Worm (Caenorhabditis elegans): Measurements from ENCODE around the gene cnk-1.
"Not testable (repeated sequence)": the region's sequence is repeated elsewhere in the genome, so short reads cannot be mapped to it uniquely, and the experiment has no call there.

The cnk-1 gene

DNA sequence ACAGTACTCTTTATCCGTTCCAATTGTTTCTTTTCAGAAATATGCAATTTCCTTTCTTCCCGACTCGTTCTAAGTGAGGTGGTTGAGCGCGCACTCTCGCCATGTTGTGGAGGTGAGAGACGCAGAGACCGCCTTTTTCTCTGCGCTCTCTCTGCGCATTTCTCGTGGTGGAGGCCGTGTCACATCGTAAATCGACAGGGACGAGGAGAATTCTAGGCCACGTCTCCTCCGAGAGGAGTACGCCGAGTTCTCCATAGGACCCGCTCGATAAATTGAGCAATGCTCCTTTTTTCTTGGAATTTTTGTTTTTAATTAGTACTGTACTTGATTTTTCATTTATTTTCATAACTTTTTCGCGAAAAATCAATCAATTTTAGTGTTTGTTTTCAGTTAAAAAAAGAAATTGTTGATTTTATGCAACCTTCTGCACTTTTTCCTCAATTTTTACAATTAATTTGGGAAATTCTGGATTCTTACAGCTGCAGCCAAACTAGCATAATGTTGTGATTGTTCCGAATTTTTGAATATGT is at the start of gene cnk-1 (continued):
- TF ChIP-seq nhr-120 (GFP tag; IDR thresholded peaks at IDR 0.05) (peak; percentile 94; the same call in 1 of the 2 replicates), K12H6.12 (tag; optimal IDR thresholded peaks at IDR 0.05) (peak; percentile 77), C06A6.2 (GFP tag; conservative IDR thresholded peaks at IDR 0.05) (peak; percentile 91), F57A8.1 (GFP tag; optimal IDR thresholded peaks at IDR 0.05) (no peak), attf-5 (GFP tag; optimal IDR thresholded peaks at IDR 0.05) (peak; percentile 82), ztf-25 (GFP tag; IDR thresholded peaks at IDR 0.05) (peak; percentile 97), ztf-18 (tag; optimal IDR thresholded peaks at IDR 0.05) (peak; percentile 91), hlh-12 (tag; optimal IDR thresholded peaks at IDR 0.05) (no peak), unc-62 (GFP tag; optimal IDR thresholded peaks at IDR 0.05) (no peak), pbrm-1 (GFP tag; IDR thresholded peaks at IDR 0.05) (peak; percentile 98), F33H1.4 (GFP tag; IDR thresholded peaks at IDR 0.05) (peak; percentile 90), aptf-3 (GFP tag; IDR thresholded peaks at IDR 0.05) (peak; percentile 93), F49E8.2 (tag; optimal IDR thresholded peaks at IDR 0.05; ENCODE audit: insufficient read depth) (peak; percentile 85), cebp-2 (GFP tag; IDR thresholded peaks at IDR 0.05) (peak; percentile 94), dox-1 (GFP tag; IDR thresholded peaks at IDR 0.05) (peak; percentile 99), tbx-9 (tag; optimal IDR thresholded peaks at IDR 0.05; ENCODE audit: borderline replicate concordance) (no peak), B0019.2 (GFP tag; conservative IDR thresholded peaks at IDR 0.05) (peak; percentile 98), lag-1 (GFP tag; IDR thresholded peaks at IDR 0.05) (peak; percentile 96), B0035.1 (tag; optimal IDR thresholded peaks at IDR 0.05) (peak; percentile 39), hmg-1.2 (GFP tag; IDR thresholded peaks at IDR 0.05) (peak; percentile 98), Y67H2A.10 (GFP tag; conservative IDR thresholded peaks at IDR 0.05) (peak; percentile 95), B0261.1 (tag; optimal IDR thresholded peaks at IDR 0.05) (no peak), F23B12.7 (tag; optimal IDR thresholded peaks at IDR 0.05; ENCODE audit: insufficient read depth) (no peak), B0336.3 (GFP tag; IDR thresholded peaks at IDR 0.05) (peak; percentile 84), ekl-4 (GFP tag; IDR thresholded peaks at IDR 0.05) (peak; percentile 98), lin-54 (GFP tag; optimal IDR thresholded peaks at IDR 0.05) (peak; percentile 84), atf-7 (tag; optimal IDR thresholded peaks at IDR 0.05) (peak; percentile 69), F22D6.2 (tag; optimal IDR thresholded peaks at IDR 0.05) (no peak), aptf-2 (GFP tag; conservative IDR thresholded peaks at IDR 0.05) (peak; percentile 96), unc-130 (GFP tag; optimal IDR thresholded peaks at IDR 0.05) (peak; percentile 91), bed-1 (GFP tag; IDR thresholded peaks at IDR 0.05) (peak; percentile 92; the same call in 1 of the 2 replicates)

DNA sequence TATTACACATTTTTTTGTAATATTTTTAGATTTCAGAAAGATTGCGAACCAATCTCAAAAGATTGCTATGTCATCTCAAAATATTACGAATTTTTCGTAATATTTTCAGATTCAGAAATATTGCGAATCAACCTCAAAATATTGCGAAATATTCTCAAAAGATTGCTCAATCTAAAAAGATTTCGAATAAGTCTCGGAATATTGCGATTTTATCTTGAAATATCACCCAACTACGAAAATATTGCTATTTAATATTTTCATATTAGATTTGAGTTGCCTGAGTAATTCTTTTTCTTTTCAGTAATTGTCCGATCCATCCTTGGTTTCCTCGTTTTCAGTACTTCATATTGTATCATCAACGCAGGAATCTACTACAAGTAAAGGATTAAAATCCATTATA is 49.2 kb upstream of the cnk-1 start, which contains the start of gene Y70G10A.4:
TSS of gene Y70G10A.4 (plus strand) at position 301 of the 400 bp plus-strand sequence.
- not testable (repeated sequence) for TF ChIP-seq B0035.1 (tag; optimal IDR thresholded peaks at IDR 0.05); ztf-3 (GFP tag; optimal IDR thresholded peaks at IDR 0.05); dox-1 (GFP tag; IDR thresholded peaks at IDR 0.05)

DNA sequence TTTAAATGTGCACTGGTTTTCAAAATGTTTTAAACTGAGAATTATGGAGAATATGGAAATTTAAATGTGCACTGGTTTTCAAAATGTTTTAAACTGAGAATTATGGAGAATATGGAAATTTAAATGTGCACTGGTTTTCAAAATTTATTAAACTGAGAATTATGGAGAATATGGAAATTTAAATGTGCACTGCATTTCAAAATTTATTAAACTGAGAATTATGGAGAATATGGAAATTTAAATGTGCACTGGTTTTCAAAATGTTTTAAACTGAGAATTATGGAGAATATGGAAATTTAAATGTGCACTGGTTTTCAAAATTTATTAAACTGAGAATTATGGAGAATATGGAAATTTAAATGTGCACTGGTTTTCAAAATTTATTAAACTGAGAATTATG is 46.0 kb upstream of the cnk-1 start:
- TF ChIP-seq ZK185.1 (tag; optimal IDR thresholded peaks at IDR 0.05; ENCODE audit: poor library complexity, severe bottlenecking) = peak; percentile 89

DNA sequence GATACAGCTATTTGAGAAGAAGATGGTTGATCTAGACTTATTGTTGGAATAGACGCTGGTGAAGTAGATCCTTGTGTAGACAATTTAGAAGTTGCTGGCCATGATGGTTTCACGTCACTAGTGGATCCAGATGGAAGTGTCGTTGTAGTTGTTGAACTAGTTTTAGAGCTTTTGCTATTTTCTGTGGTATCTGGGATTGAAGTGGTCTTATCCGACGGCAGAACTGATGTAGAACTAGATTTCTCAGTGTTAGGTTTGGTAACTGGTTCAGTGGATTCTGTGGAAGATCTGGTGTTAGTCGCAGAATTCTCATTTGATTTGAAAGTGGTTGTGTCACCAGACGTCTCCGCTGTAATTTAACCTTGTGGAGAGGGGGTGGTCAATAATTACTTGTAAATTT is 39.4 kb upstream of the cnk-1 start:
- TF ChIP-seq ceh-100 (GFP tag; IDR thresholded peaks at IDR 0.05) (no peak), Y79H2A.3 (GFP tag; conservative IDR thresholded peaks at IDR 0.05) (no peak), tlf-1 (GFP tag; optimal IDR thresholded peaks at IDR 0.05) (no peak), tbp1 (GFP tag; optimal IDR thresholded peaks at IDR 0.05) (no peak), repo-1 (tag; optimal IDR thresholded peaks at IDR 0.05) (no peak)

Data from whole organism, young adult.